Fruit fly (Drosophila melanogaster): ENCODE measurements around the gene CG1387.

Gene CG1387

DNA sequence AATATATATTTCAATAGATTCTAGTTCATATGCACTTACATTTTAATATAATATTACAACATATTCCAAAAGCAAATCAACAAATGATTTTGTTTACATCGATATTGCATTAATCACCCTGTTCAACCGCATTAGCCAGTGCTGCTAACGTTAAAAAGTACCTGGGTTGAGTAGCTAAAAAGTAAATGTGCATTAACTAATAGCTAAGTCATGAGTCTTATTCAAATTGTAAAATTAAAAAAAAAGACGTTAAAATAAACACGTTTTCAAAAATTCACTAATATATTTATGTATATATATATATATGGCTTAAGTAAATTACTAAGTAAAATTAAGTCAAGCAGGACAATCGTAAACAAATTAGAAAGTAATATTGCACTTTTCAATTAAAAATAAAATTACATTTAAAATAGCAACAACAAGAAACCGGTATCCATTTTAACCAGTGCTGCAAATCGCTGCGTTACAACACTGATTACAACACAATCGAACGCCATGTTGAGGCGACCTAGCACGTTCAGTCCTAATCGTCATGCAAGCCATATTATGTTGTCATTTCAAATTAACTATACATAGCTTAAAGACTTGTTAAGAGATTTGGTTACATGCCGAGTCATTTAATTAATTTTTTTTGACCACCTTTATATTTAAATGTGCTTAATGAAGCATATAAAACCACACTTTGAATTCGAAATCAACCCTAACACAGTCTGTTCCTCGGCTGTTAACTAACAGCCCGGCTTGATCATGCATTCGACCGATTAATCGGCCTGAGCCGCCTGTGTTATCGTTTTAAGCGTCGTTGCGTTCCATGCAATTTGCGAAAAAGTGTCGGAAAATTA is 12.8 kb downstream of the CG1387 start, which contains the start of gene CG10555 (continued):
- peak; percentile 90 for TF ChIP-seq tgo (GFP tag; IDR thresholded peaks at IDR 0.05)
- TF ChIP-seq lab (GFP tag; optimal IDR thresholded peaks at IDR 0.05): peak; percentile 79
- TF ChIP-seq CG4730 (GFP tag; IDR thresholded peaks at IDR 0.05): peak; percentile 77
- TF ChIP-seq tx (GFP tag; optimal IDR thresholded peaks at IDR 0.05): peak; percentile 91
- TF ChIP-seq exex (tag; optimal IDR thresholded peaks at IDR 0.05): peak; percentile 36
- peak; percentile 33 for TF ChIP-seq corto (GFP tag; optimal IDR thresholded peaks at IDR 0.05)
- TF ChIP-seq MESR4 (GFP tag; optimal IDR thresholded peaks at IDR 0.05): no peak
- no peak for TF ChIP-seq CG9797 (GFP tag; optimal IDR thresholded peaks at IDR 0.05)
- no peak for TF ChIP-seq Lim3 (GFP tag; IDR thresholded peaks at IDR 0.05)
- TF ChIP-seq CG5180 (GFP tag; optimal IDR thresholded peaks at IDR 0.05): peak; percentile 34
- TF ChIP-seq bigmax (GFP tag; optimal IDR thresholded peaks at IDR 0.05): no peak
- peak; percentile 59 for TF ChIP-seq mam (GFP tag; optimal IDR thresholded peaks at IDR 0.05)
- TF ChIP-seq CG6654 (GFP tag; optimal IDR thresholded peaks at IDR 0.05): peak; percentile 47
- no peak for TF ChIP-seq Hr78 (GFP tag; optimal IDR thresholded peaks at IDR 0.05)
- peak; percentile 84 for TF ChIP-seq gt (GFP tag; IDR thresholded peaks at IDR 0.05)
- TF ChIP-seq dan (GFP tag; IDR thresholded peaks at IDR 0.05): peak; percentile 76
- peak; percentile 77 for TF ChIP-seq Side (GFP tag; optimal IDR thresholded peaks at IDR 0.05)
- TF ChIP-seq CG11456 (GFP tag; IDR thresholded peaks at IDR 0.05): peak; percentile 88
- TF ChIP-seq zf30C (GFP tag; optimal IDR thresholded peaks at IDR 0.05): no peak
- peak; percentile 64 for TF ChIP-seq Hmx (GFP tag; optimal IDR thresholded peaks at IDR 0.05)
- peak; percentile 28; the same call in 1 of the 3 replicates for TF ChIP-seq zen2 (GFP tag; IDR thresholded peaks at IDR 0.05; ENCODE audit: partially characterized antibody)
- TF ChIP-seq bbx (GFP tag; IDR thresholded peaks at IDR 0.05; ENCODE audit: partially characterized antibody): peak; percentile 69
- no peak for TF ChIP-seq Trl (optimal IDR thresholded peaks at IDR 0.05)
- TF ChIP-seq Trl (GFP tag; optimal IDR thresholded peaks at IDR 0.05): peak; percentile 88
- TF ChIP-seq Dp (GFP tag; optimal IDR thresholded peaks at IDR 0.05): peak; percentile 11
- TF ChIP-seq lola (GFP tag; optimal IDR thresholded peaks at IDR 0.05): peak in 1 of 3 experiments; percentile 96
- TF ChIP-seq Mes4 (GFP tag; optimal IDR thresholded peaks at IDR 0.05): peak; percentile 78
- peak; percentile 51 for TF ChIP-seq CG1024 (GFP tag; IDR thresholded peaks at IDR 0.05)
- peak; percentile 85 for TF ChIP-seq CG12659 (GFP tag; optimal IDR thresholded peaks at IDR 0.05)
- peak; percentile 69 for TF ChIP-seq CG10147 (GFP tag; optimal IDR thresholded peaks at IDR 0.05)
- no peak for TF ChIP-seq cad (GFP tag; optimal IDR thresholded peaks at IDR 0.05)
- no peak for TF ChIP-seq sd (tag; optimal IDR thresholded peaks at IDR 0.05)
- TF ChIP-seq HmgZ (tag; optimal IDR thresholded peaks at IDR 0.05): peak; percentile 80
- no peak for TF ChIP-seq h (optimal IDR thresholded peaks at IDR 0.05)
- peak; percentile 64 for TF ChIP-seq en (GFP tag; optimal IDR thresholded peaks at IDR 0.05)
- TF ChIP-seq Myb (GFP tag; optimal IDR thresholded peaks at IDR 0.05): peak; percentile 80
- TF ChIP-seq croc (GFP tag; conservative IDR thresholded peaks at IDR 0.05): peak; percentile 91
- peak; percentile 80 for TF ChIP-seq da (GFP tag; optimal IDR thresholded peaks at IDR 0.05)
- peak; percentile 22 for TF ChIP-seq D19A (tag; optimal IDR thresholded peaks at IDR 0.05)
- TF ChIP-seq CG12236 (GFP tag; optimal IDR thresholded peaks at IDR 0.05): peak; percentile 70
- peak; percentile 75 for TF ChIP-seq CG17829 (tag; optimal IDR thresholded peaks at IDR 0.05)
- peak; percentile 92 for TF ChIP-seq Dbx (GFP tag; IDR thresholded peaks at IDR 0.05)
- TF ChIP-seq sob (GFP tag; IDR thresholded peaks at IDR 0.05): peak; percentile 94
- peak; percentile 71; the same call in 1 of the 2 replicates for TF ChIP-seq CG32767 (GFP tag; IDR thresholded peaks at IDR 0.05)
- no peak for TF ChIP-seq CG8478 (optimal IDR thresholded peaks at IDR 0.05)
- peak; percentile 81 for TF ChIP-seq CG14860 (GFP tag; IDR thresholded peaks at IDR 0.05; ENCODE audit: partially characterized antibody)
- peak; percentile 77 for TF ChIP-seq CG18599 (GFP tag; optimal IDR thresholded peaks at IDR 0.05)
- no peak for TF ChIP-seq sqz (GFP tag; optimal IDR thresholded peaks at IDR 0.05)
- TF ChIP-seq CG10462 (GFP tag; optimal IDR thresholded peaks at IDR 0.05): peak; percentile 74
